Worm (Caenorhabditis elegans): Measurements from ENCODE around the gene vps-16.

The vps-16 gene

ce11 chrIII:6419409-6419944 is 13.6 kb upstream of the vps-16 start, which contains the start of gene atgl-1:
Gene atgl-1, minus strand, starts transcription at chrIII:6419459.
- TF ChIP-seq him-1 (tag; optimal IDR thresholded peaks at IDR 0.05): no peak
- TF ChIP-seq W03F9.2 (tag; optimal IDR thresholded peaks at IDR 0.05): no peak
- no peak for TF ChIP-seq dao-5 (tag; optimal IDR thresholded peaks at IDR 0.05)

- TF ChIP-seq W03F9.2 (tag; optimal IDR thresholded peaks at IDR 0.05): no peak
- TF ChIP-seq dao-5 (tag; optimal IDR thresholded peaks at IDR 0.05): no peak
- no peak for TF ChIP-seq him-1 (tag; optimal IDR thresholded peaks at IDR 0.05)
Measured at ce11 chrIII:6420201-6420600, 12.8 kb upstream of the vps-16 start.

- TF ChIP-seq W03F9.2 (tag; optimal IDR thresholded peaks at IDR 0.05) (peak; percentile 60), him-1 (tag; optimal IDR thresholded peaks at IDR 0.05) (no peak), dao-5 (tag; optimal IDR thresholded peaks at IDR 0.05) (no peak)
Measured at ce11 chrIII:6420995-6421404, 12.0 kb upstream of the vps-16 start.

- no peak for TF ChIP-seq him-1 (tag; optimal IDR thresholded peaks at IDR 0.05)
- TF ChIP-seq dao-5 (tag; optimal IDR thresholded peaks at IDR 0.05): no peak
- no peak for TF ChIP-seq W03F9.2 (tag; optimal IDR thresholded peaks at IDR 0.05)
Measured at ce11 chrIII:6421473-6421872, 11.6 kb upstream of the vps-16 start.

ce11 chrIII:6421973-6422511 is 11.0 kb upstream of the vps-16 start:
- TF ChIP-seq W03F9.2 (tag; optimal IDR thresholded peaks at IDR 0.05) (no peak), dao-5 (tag; optimal IDR thresholded peaks at IDR 0.05) (no peak), him-1 (tag; optimal IDR thresholded peaks at IDR 0.05) (no peak)

- TF ChIP-seq dao-5 (tag; optimal IDR thresholded peaks at IDR 0.05): no peak
- no peak for TF ChIP-seq W03F9.2 (tag; optimal IDR thresholded peaks at IDR 0.05)
- TF ChIP-seq him-1 (tag; optimal IDR thresholded peaks at IDR 0.05): no peak
Measured at ce11 chrIII:6422721-6423120, 10.3 kb upstream of the vps-16 start.

ce11 chrIII:6427205-6427604 is 5.8 kb upstream of the vps-16 start, which contains the start of gene C05D11.8:
Gene C05D11.8, minus strand, starts transcription at chrIII:6427305.
- TF ChIP-seq W03F9.2 (tag; optimal IDR thresholded peaks at IDR 0.05) (no peak), dao-5 (tag; optimal IDR thresholded peaks at IDR 0.05) (no peak), him-1 (tag; optimal IDR thresholded peaks at IDR 0.05) (no peak)

- TF ChIP-seq W03F9.2 (tag; optimal IDR thresholded peaks at IDR 0.05) (no peak), dao-5 (tag; optimal IDR thresholded peaks at IDR 0.05) (no peak), him-1 (tag; optimal IDR thresholded peaks at IDR 0.05) (no peak)
Measured at ce11 chrIII:6430834-6431233, 2.2 kb upstream of the vps-16 start, which contains the start of gene popl-1. Gene popl-1, minus strand, starts transcription at chrIII:6430934.

- peak; percentile 91 for TF ChIP-seq W03F9.2 (tag; optimal IDR thresholded peaks at IDR 0.05)
- TF ChIP-seq dao-5 (tag; optimal IDR thresholded peaks at IDR 0.05): no peak
- no peak for TF ChIP-seq him-1 (tag; optimal IDR thresholded peaks at IDR 0.05)
Measured at ce11 chrIII:6431766-6432228, 1.2 kb upstream of the vps-16 start, which contains the start of the genes mrps-17 and txdc-9. Gene mrps-17, minus strand, starts transcription at chrIII:6431798. Gene txdc-9, plus strand, starts transcription at chrIII:6432178.

- TF ChIP-seq him-1 (tag; optimal IDR thresholded peaks at IDR 0.05): no peak
- TF ChIP-seq W03F9.2 (tag; optimal IDR thresholded peaks at IDR 0.05): no peak
- no peak for TF ChIP-seq dao-5 (tag; optimal IDR thresholded peaks at IDR 0.05)
Measured at ce11 chrIII:6436308-6436707, 3.3 kb downstream of the vps-16 start, which contains the start of gene C05D11.1. Gene C05D11.1, plus strand, starts transcription at chrIII:6436608.

ce11 chrIII:6439854-6440253 is 6.8 kb downstream of the vps-16 start:
- TF ChIP-seq W03F9.2 (tag; optimal IDR thresholded peaks at IDR 0.05) (no peak), him-1 (tag; optimal IDR thresholded peaks at IDR 0.05) (no peak), dao-5 (tag; optimal IDR thresholded peaks at IDR 0.05) (no peak)

- no peak for TF ChIP-seq him-1 (tag; optimal IDR thresholded peaks at IDR 0.05)
- no peak for TF ChIP-seq W03F9.2 (tag; optimal IDR thresholded peaks at IDR 0.05)
- TF ChIP-seq dao-5 (tag; optimal IDR thresholded peaks at IDR 0.05): no peak
Measured at ce11 chrIII:6442305-6443125, 9.5 kb downstream of the vps-16 start, which contains the start of gene mel-32. Gene mel-32, minus strand, starts transcription at chrIII:6443000.

- peak; percentile 65 for TF ChIP-seq W03F9.2 (tag; optimal IDR thresholded peaks at IDR 0.05)
- TF ChIP-seq him-1 (tag; optimal IDR thresholded peaks at IDR 0.05): no peak
Measured at ce11 chrIII:6444335-6444734, 11.3 kb downstream of the vps-16 start, which contains the start of gene C05D11.13. Gene C05D11.13, minus strand, starts transcription at chrIII:6444586.

- no peak for TF ChIP-seq W03F9.2 (tag; optimal IDR thresholded peaks at IDR 0.05)
- TF ChIP-seq dao-5 (tag; optimal IDR thresholded peaks at IDR 0.05): no peak
- TF ChIP-seq him-1 (tag; optimal IDR thresholded peaks at IDR 0.05): no peak
Measured at ce11 chrIII:6446807-6447206, 13.8 kb downstream of the vps-16 start, which contains the start of gene let-721. Gene let-721, minus strand, starts transcription at chrIII:6446907.

All from whole organism, L4/young adult.